Fruit fly (Drosophila melanogaster): ENCODE results near the gene x16.

x16 gene

dm6 chr2L:6922091-6922753, 2.2 kb upstream of the x16 start (continued):
- TF ChIP-seq bigmax (GFP tag; optimal IDR thresholded peaks at IDR 0.05), result no peak
- TF ChIP-seq bcd (GFP tag; optimal IDR thresholded peaks at IDR 0.05), result no peak
- TF ChIP-seq croc (GFP tag; conservative IDR thresholded peaks at IDR 0.05), result no peak
- no peak for TF ChIP-seq CG11093 (GFP tag; IDR thresholded peaks at IDR 0.05)
- no peak for TF ChIP-seq Nf-YB (GFP tag; optimal IDR thresholded peaks at IDR 0.05)
- TF ChIP-seq HHEX (GFP tag; optimal IDR thresholded peaks at IDR 0.05), result peak; percentile 65
- peak; percentile 19 for TF ChIP-seq CG4282 (GFP tag; optimal IDR thresholded peaks at IDR 0.05)
- no peak for TF ChIP-seq Scr (GFP tag; IDR thresholded peaks at IDR 0.05; ENCODE audit: partially characterized antibody)
- TF ChIP-seq CG17802 (tag; optimal IDR thresholded peaks at IDR 0.05), result no peak
- no peak for TF ChIP-seq pan (optimal IDR thresholded peaks at IDR 0.05)
- TF ChIP-seq pan (GFP tag; optimal IDR thresholded peaks at IDR 0.05 in 1 of 2, IDR thresholded peaks at IDR 0.05 in 1 of 2), result no peak
- TF ChIP-seq CG12769 (tag; optimal IDR thresholded peaks at IDR 0.05), result peak; percentile 61
- TF ChIP-seq sob (GFP tag; IDR thresholded peaks at IDR 0.05), result peak; percentile 74; the same call in 1 of the 2 replicates
- peak; percentile 33; the same call in 1 of the 2 replicates for TF ChIP-seq Adf1 (GFP tag; IDR thresholded peaks at IDR 0.05)
- TF ChIP-seq usp (GFP tag; optimal IDR thresholded peaks at IDR 0.05), result no peak
- TF ChIP-seq Ptx1 (GFP tag; IDR thresholded peaks at IDR 0.05), result no peak
- peak; percentile 80 for TF ChIP-seq Neu2 (GFP tag; optimal IDR thresholded peaks at IDR 0.05; ENCODE audit: borderline replicate concordance)

dm6 chr2L:6921360-6922090, 1.5 kb upstream of the x16 start:
- TF ChIP-seq H2.0 (GFP tag; IDR thresholded peaks at IDR 0.05), result no peak
- peak; percentile 88 for TF ChIP-seq sens (GFP tag)
- no peak for TF ChIP-seq CG8765 (GFP tag; IDR thresholded peaks at IDR 0.05)
- TF ChIP-seq nau (GFP tag; optimal IDR thresholded peaks at IDR 0.05), result no peak
- no peak for TF ChIP-seq CG13775 (GFP tag; optimal IDR thresholded peaks at IDR 0.05)
- no peak for TF ChIP-seq CG16779 (GFP tag; IDR thresholded peaks at IDR 0.05)
- no peak for TF ChIP-seq mld (GFP tag; IDR thresholded peaks at IDR 0.05; ENCODE audit: partially characterized antibody)
- TF ChIP-seq CG6689 (GFP tag; IDR thresholded peaks at IDR 0.05), result no peak
- TF ChIP-seq MESR4 (GFP tag; optimal IDR thresholded peaks at IDR 0.05), result no peak
- TF ChIP-seq CG3281 (GFP tag; optimal IDR thresholded peaks at IDR 0.05), result peak; percentile 29
- TF ChIP-seq Pdp1 (GFP tag; optimal IDR thresholded peaks at IDR 0.05), result peak in 1 of 2 experiments; percentile 3
- 0 out of 2 replicates have a peak, but pooled peaks have one; percentile 16 for TF ChIP-seq bbx (GFP tag; IDR thresholded peaks at IDR 0.05; ENCODE audit: partially characterized antibody)
- peak; percentile 65 for TF ChIP-seq sqz (GFP tag; optimal IDR thresholded peaks at IDR 0.05)
- TF ChIP-seq ewg (GFP tag; optimal IDR thresholded peaks at IDR 0.05), result no peak
- TF ChIP-seq CG16813 (GFP tag; IDR thresholded peaks at IDR 0.05; ENCODE audit: partially characterized antibody), result no peak
- TF ChIP-seq Sry-δ (GFP tag; optimal IDR thresholded peaks at IDR 0.05), result no peak
- TF ChIP-seq wor (GFP tag; IDR thresholded peaks at IDR 0.05), result no peak
- no peak for TF ChIP-seq CrebB (tag; optimal IDR thresholded peaks at IDR 0.05)
- TF ChIP-seq sisA (GFP tag; IDR thresholded peaks at IDR 0.05), result no peak
- no peak for TF ChIP-seq cg (GFP tag; optimal IDR thresholded peaks at IDR 0.05)
- no peak for TF ChIP-seq pho (GFP tag; optimal IDR thresholded peaks at IDR 0.05)
- no peak for TF ChIP-seq CG9932 (GFP tag; IDR thresholded peaks at IDR 0.05)
- peak; percentile 28 for TF ChIP-seq chn (GFP tag; optimal IDR thresholded peaks at IDR 0.05)
- TF ChIP-seq CG15696 (tag; optimal IDR thresholded peaks at IDR 0.05), result no peak
- no peak for TF ChIP-seq crp (GFP tag; optimal IDR thresholded peaks at IDR 0.05)
- TF ChIP-seq stwl (tag; optimal IDR thresholded peaks at IDR 0.05), result peak; percentile 20
- TF ChIP-seq CG4282 (GFP tag; optimal IDR thresholded peaks at IDR 0.05), result no peak
- TF ChIP-seq Hsf (GFP tag; optimal IDR thresholded peaks at IDR 0.05), result no peak
- TF ChIP-seq chm (GFP tag; IDR thresholded peaks at IDR 0.05), result peak; percentile 2; the same call in 1 of the 2 replicates
- no peak for TF ChIP-seq sna (GFP tag; IDR thresholded peaks at IDR 0.05; ENCODE audit: partially characterized antibody)
- TF ChIP-seq pros (GFP tag; optimal IDR thresholded peaks at IDR 0.05), result peak; percentile 95
- TF ChIP-seq CG15479 (GFP tag; optimal IDR thresholded peaks at IDR 0.05), result peak; percentile 57

Data from whole organism, embryonic.